Worm (Caenorhabditis elegans): ENCODE data around the gene F53C3.11.

ce11 chrII:3927943-3928393 is 21.5 kb upstream of the F53C3.11 start, which contains the start of gene plpp-1.1:
- TF ChIP-seq ztf-11 (tag; optimal IDR thresholded peaks at IDR 0.05): no peak
- no peak for TF ChIP-seq nhr-237 (tag; optimal IDR thresholded peaks at IDR 0.05)
- TF ChIP-seq ceh-82 (tag; optimal IDR thresholded peaks at IDR 0.05): no peak
- TF ChIP-seq ztf-4 (tag; optimal IDR thresholded peaks at IDR 0.05): no peak
- no peak for TF ChIP-seq ama-1 (optimal IDR thresholded peaks at IDR 0.05)
- TF ChIP-seq skn-1 (tag; optimal IDR thresholded peaks at IDR 0.05): no peak
- TF ChIP-seq zag-1 (tag; optimal IDR thresholded peaks at IDR 0.05): no peak
- TF ChIP-seq snpc-4 (tag; optimal IDR thresholded peaks at IDR 0.05): no peak

Data from whole organism, L2 larva.